Worm (Caenorhabditis elegans) whole organism, late embryonic: ENCODE results near the gene F14D7.18.
"Not testable (repeated sequence)": the region's sequence is repeated elsewhere in the genome, so short reads cannot be mapped to it uniquely, and the experiment has no call there.

Experiments
- C38D4.7 ChIP-seq: fragments of 200-800 bp; sonication (Bioruptor generic); optimal IDR thresholded peaks from 2 replicates; lab custom pipeline; 2018; ENCODE audit warnings: mild to moderate bottlenecking, missing genetic modification characterization, moderate library complexity, missing compliant biosample characterization
- F13H6.1 ChIP-seq: sonication (generic microtip); optimal IDR thresholded peaks from 2 replicates; lab custom pipeline; 2016; ENCODE audit warnings: missing genetic modification characterization, missing compliant biosample characterization
- T23F11.4 ChIP-seq: fragments of 200-800 bp; sonication (Bioruptor generic); optimal IDR thresholded peaks from 2 replicates; lab custom pipeline; 2018; ENCODE audit warnings: mild to moderate bottlenecking, missing genetic modification characterization, missing compliant biosample characterization
- Y22D7AL.16 ChIP-seq: sonication (generic microtip); optimal IDR thresholded peaks from 2 replicates; lab custom pipeline; 2016; ENCODE audit warnings: missing genetic modification characterization, missing compliant biosample characterization
- ahr-1 ChIP-seq: sonication (generic microtip); optimal IDR thresholded peaks from 2 replicates; lab custom pipeline; 2016; ENCODE audit warnings: missing genetic modification characterization, missing compliant biosample characterization
- ama-1 ChIP-seq: fragments of 150-350 bp; optimal IDR thresholded peaks from 2 replicates; lab custom pipeline; 2014
- ceh-14 ChIP-seq: sonication (generic microtip); optimal IDR thresholded peaks from 2 replicates; lab custom pipeline; 2016; ENCODE audit warnings: missing genotype, missing genetic modification characterization, missing compliant biosample characterization
- ceh-18 ChIP-seq: sonication (generic microtip); optimal IDR thresholded peaks from 2 replicates; lab custom pipeline; 2016; ENCODE audit warnings: missing genetic modification characterization, missing compliant biosample characterization
- ceh-2 ChIP-seq: sonication (generic microtip); optimal IDR thresholded peaks from 2 replicates; lab custom pipeline; 2016; ENCODE audit warnings: missing genotype, missing genetic modification characterization, missing compliant biosample characterization
- ceh-24 ChIP-seq: sonication (generic microtip); optimal IDR thresholded peaks from 2 replicates; lab custom pipeline; 2016; ENCODE audit warnings: mild to moderate bottlenecking, missing genetic modification characterization, missing compliant biosample characterization
- ceh-48 ChIP-seq: sonication (generic microtip); optimal IDR thresholded peaks from 2 replicates; lab custom pipeline; 2016; ENCODE audit warnings: missing genetic modification characterization, inconsistent platforms, missing compliant biosample characterization
- ceh-6 ChIP-seq: fragments of 200-800 bp; sonication (Bioruptor generic); optimal IDR thresholded peaks from 2 replicates; lab custom pipeline; 2018; ENCODE audit warnings: mild to moderate bottlenecking, missing genetic modification characterization, missing compliant biosample characterization
- che-1 ChIP-seq: sonication (generic microtip); optimal IDR thresholded peaks from 2 replicates; lab custom pipeline; 2016; ENCODE audit warnings: mild to moderate bottlenecking, missing genetic modification characterization, missing compliant biosample characterization
- elt-4 ChIP-seq: sonication (generic microtip); optimal IDR thresholded peaks from 2 replicates; lab custom pipeline; 2016; ENCODE audit warnings: missing genetic modification characterization, missing compliant biosample characterization
- ets-4 ChIP-seq: sonication (generic microtip); optimal IDR thresholded peaks from 2 replicates; lab custom pipeline; 2016; ENCODE audit warnings: missing genetic modification characterization, missing compliant biosample characterization
- eyg-1 ChIP-seq: sonication (generic microtip); optimal IDR thresholded peaks from 2 replicates; lab custom pipeline; 2016; ENCODE audit warnings: missing genotype, missing genetic modification characterization, missing compliant biosample characterization
- fax-1 ChIP-seq: sonication (generic microtip); optimal IDR thresholded peaks from 2 replicates; lab custom pipeline; 2016; ENCODE audit warnings: missing genotype, missing genetic modification characterization, missing compliant biosample characterization
- gmeb-2 ChIP-seq: sonication (generic microtip); optimal IDR thresholded peaks from 2 replicates; lab custom pipeline; 2016; ENCODE audit warnings: missing genetic modification characterization, inconsistent platforms, missing compliant biosample characterization
- hlh-13 ChIP-seq: fragments of 200-800 bp; sonication (Bioruptor generic); optimal IDR thresholded peaks from 2 replicates; lab custom pipeline; 2018; ENCODE audit warnings: mild to moderate bottlenecking, missing genetic modification characterization, missing compliant biosample characterization
- hlh-30 ChIP-seq: sonication (generic microtip); optimal IDR thresholded peaks from 2 replicates; lab custom pipeline; 2017; ENCODE audit warnings: antibody characterized with exemption, missing genetic modification characterization, missing compliant biosample characterization; ENCODE audit not compliant: insufficient read depth
- lim-6 ChIP-seq: sonication (generic microtip); optimal IDR thresholded peaks from 2 replicates; lab custom pipeline; 2016; ENCODE audit warnings: missing genetic modification characterization, missing compliant biosample characterization
- madf-2 ChIP-seq: sonication (generic microtip); optimal IDR thresholded peaks from 2 replicates; lab custom pipeline; 2017; ENCODE audit warnings: missing genetic modification characterization, missing compliant biosample characterization
- mec-3 ChIP-seq: sonication (generic microtip); optimal IDR thresholded peaks from 2 replicates; lab custom pipeline; 2016; ENCODE audit warnings: borderline replicate concordance, missing genetic modification characterization, missing compliant biosample characterization
- nhr-11 ChIP-seq: fragments of 150-350 bp; optimal IDR thresholded peaks from 2 replicates; lab custom pipeline; 2014; ENCODE audit warnings: missing biosample characterization, missing genetic modification characterization
- nhr-232 ChIP-seq: sonication (generic microtip); optimal IDR thresholded peaks from 2 replicates; lab custom pipeline; 2016; ENCODE audit warnings: missing genetic modification characterization, missing compliant biosample characterization
- odd-2 ChIP-seq: sonication (generic microtip); optimal IDR thresholded peaks from 2 replicates; lab custom pipeline; 2017; ENCODE audit warnings: antibody characterized with exemption, mild to moderate bottlenecking, missing genetic modification characterization, missing compliant biosample characterization
- pqm-1 ChIP-seq: sonication (generic microtip); optimal IDR thresholded peaks from 2 replicates; lab custom pipeline; 2016; ENCODE audit warnings: missing genetic modification characterization, missing compliant biosample characterization
- ref-2 ChIP-seq: sonication (generic microtip); optimal IDR thresholded peaks from 2 replicates; lab custom pipeline; 2016; ENCODE audit warnings: missing genetic modification characterization, missing compliant biosample characterization
- rnt-1 ChIP-seq: sonication (generic microtip); optimal IDR thresholded peaks from 2 replicates; lab custom pipeline; 2016; ENCODE audit warnings: missing genetic modification characterization, missing compliant biosample characterization
- sdc-2 ChIP-seq: sonication (generic microtip); optimal IDR thresholded peaks from 2 replicates; lab custom pipeline; 2016; ENCODE audit warnings: missing genotype, missing genetic modification characterization, missing compliant biosample characterization
- sox-2 ChIP-seq: fragments of 200-800 bp; sonication (Bioruptor generic); IDR thresholded peaks from 2 replicates; pipeline ENCODE4 v1.3.6; 2022; ENCODE audit warnings: missing genetic modification reagents, missing genetic modification characterization, missing compliant biosample characterization
- syd-9 ChIP-seq: sonication (generic microtip); optimal IDR thresholded peaks from 2 replicates; lab custom pipeline; 2016; ENCODE audit warnings: mild to moderate bottlenecking, missing genetic modification characterization, moderate library complexity, missing compliant biosample characterization
- tbx-2 ChIP-seq: sonication (generic microtip); optimal IDR thresholded peaks from 2 replicates; lab custom pipeline; 2016; ENCODE audit warnings: missing genetic modification characterization, missing compliant biosample characterization
- tbx-7 ChIP-seq: sonication (generic microtip); optimal IDR thresholded peaks from 2 replicates; lab custom pipeline; 2016; ENCODE audit warnings: missing genotype, missing genetic modification characterization, missing compliant biosample characterization
- ttx-3 ChIP-seq: sonication (generic microtip); optimal IDR thresholded peaks from 2 replicates; lab custom pipeline; 2016; ENCODE audit warnings: missing genetic modification reagents, missing genetic modification characterization, missing compliant biosample characterization
- unc-3 ChIP-seq, 2 experiments: fragments of 200-800 bp in 1 of 2; sonication (Bioruptor generic) in 1 of 2; sonication (generic microtip) in 1 of 2; conservative IDR thresholded peaks in 1 of 2; optimal IDR thresholded peaks in 1 of 2; 2 replicates each; pipeline versions ENCODE4 v1.3.6 to Lab custom; 2016 to 2022; ENCODE audit warnings: missing compliant biosample characterization in 2 of 2, missing genetic modification characterization in 2 of 2, missing genetic modification reagents in 1 of 2
- unc-42 ChIP-seq: sonication (generic microtip); optimal IDR thresholded peaks from 2 replicates; lab custom pipeline; 2016; ENCODE audit warnings: missing genotype, missing genetic modification characterization, missing compliant biosample characterization
- ztf-16 ChIP-seq: sonication (generic microtip); optimal IDR thresholded peaks from 2 replicates; lab custom pipeline; 2017; ENCODE audit warnings: missing genetic modification characterization, missing compliant biosample characterization

Gene F14D7.18

ce11 chrV:14282222-14282709, 8.3 kb downstream of the F14D7.18 start, which contains the start of the genes srt-74 and F40G12.9:
srt-74 (minus strand) TSS chrV:14282322.
F40G12.9 (plus strand) TSS chrV:14282659.
- TF ChIP-seq F13H6.1 (tag; lab: Kevin White, UChicago), result no peak
- no peak for TF ChIP-seq madf-2 (tag; lab: Kevin White, UChicago)
- no peak for TF ChIP-seq odd-2
- TF ChIP-seq ttx-3 (tag; lab: Kevin White, UChicago), result no peak
- TF ChIP-seq fax-1, result no peak
- TF ChIP-seq Y22D7AL.16 (tag; lab: Kevin White, UChicago), result no peak
- no peak for TF ChIP-seq syd-9 (tag; lab: Kevin White, UChicago)
- no peak for TF ChIP-seq elt-4 (tag; lab: Kevin White, UChicago)
- TF ChIP-seq tbx-7 (tag; lab: Kevin White, UChicago), result no peak
- TF ChIP-seq ahr-1 (tag; lab: Kevin White, UChicago), result no peak

ce11 chrV:14279777-14280176, 10.8 kb downstream of the F14D7.18 start, which contains the start of gene srt-33:
srt-33 (minus strand) TSS chrV:14279877.
- TF ChIP-seq C38D4.7 (GFP tag; lab: Kevin White, UChicago), result no peak
- no peak for TF ChIP-seq unc-3 (GFP tag; conservative IDR thresholded peaks at IDR 0.05; lab: Robert Waterston, UW)
- TF ChIP-seq unc-3 (tag; optimal IDR thresholded peaks at IDR 0.05; lab: Kevin White, UChicago), result no peak
- no peak for TF ChIP-seq gmeb-2 (tag; lab: Kevin White, UChicago)

ce11 chrV:14274268-14274667, 16.3 kb downstream of the F14D7.18 start, which contains the start of gene F40G12.7:
F40G12.7 (plus strand) TSS chrV:14274568.
- TF ChIP-seq ets-4, ref-2, ttx-3 (tag; lab: Kevin White, UChicago): not testable (repeated sequence)

ce11 chrV:14273019-14273418, 17.5 kb downstream of the F14D7.18 start, which contains the start of gene F40G12.6:
F40G12.6 (minus strand) TSS chrV:14273119.
- TF ChIP-seq sdc-2 (tag; lab: Kevin White, UChicago) (no peak), hlh-13 (GFP tag; lab: Kevin White, UChicago) (no peak), nhr-232 (no peak), fax-1 (no peak), nhr-11 (tag; lab: Kevin White, UChicago) (no peak), F13H6.1 (tag; lab: Kevin White, UChicago) (no peak), ceh-6 (GFP tag; lab: Kevin White, UChicago) (no peak), ceh-48 (tag; lab: Kevin White, UChicago) (no peak), ztf-16 (tag; lab: Kevin White, UChicago) (no peak), lim-6 (tag; lab: Kevin White, UChicago) (no peak), elt-4 (tag; lab: Kevin White, UChicago) (no peak), rnt-1 (tag; lab: Kevin White, UChicago) (no peak), ets-4 (tag; lab: Kevin White, UChicago) (no peak), mec-3 (tag; lab: Kevin White, UChicago) (no peak)

ce11 chrV:14270729-14271128, 19.8 kb downstream of the F14D7.18 start, which contains the start of gene F40G12.5:
F40G12.5 (minus strand) TSS chrV:14270829.
- no peak for TF ChIP-seq unc-42 (tag; lab: Kevin White, UChicago)
- TF ChIP-seq sdc-2 (tag; lab: Kevin White, UChicago), result no peak
- TF ChIP-seq T23F11.4 (GFP tag; lab: Kevin White, UChicago), result no peak
- TF ChIP-seq hlh-30 (tag; lab: Kevin White, UChicago), result no peak
- TF ChIP-seq ceh-24 (tag; lab: Kevin White, UChicago), result no peak
- TF ChIP-seq tbx-2, result no peak
- TF ChIP-seq sox-2 (GFP tag; lab: Robert Waterston, UW), result no peak
- TF ChIP-seq pqm-1 (tag; lab: Kevin White, UChicago), result no peak
- TF ChIP-seq ama-1 (lab: Kevin White, UChicago), result no peak
- TF ChIP-seq eyg-1 (tag; lab: Kevin White, UChicago), result no peak
- no peak for TF ChIP-seq ceh-6 (GFP tag; lab: Kevin White, UChicago)
- no peak for TF ChIP-seq ztf-16 (tag; lab: Kevin White, UChicago)
- no peak for TF ChIP-seq che-1
- TF ChIP-seq ahr-1 (tag; lab: Kevin White, UChicago), result no peak
- TF ChIP-seq ceh-2, result no peak
- TF ChIP-seq nhr-232, result no peak
- TF ChIP-seq elt-4 (tag; lab: Kevin White, UChicago), result no peak
- no peak for TF ChIP-seq ceh-18 (tag; lab: Kevin White, UChicago)
- no peak for TF ChIP-seq ceh-14 (tag; lab: Kevin White, UChicago)
